Worm (Caenorhabditis elegans) whole organism, L4/young adult: Measurements from ENCODE around the gene M176.4.
"Not testable (repeated sequence)": the region's sequence is repeated elsewhere in the genome, so short reads cannot be mapped to it uniquely, and the experiment has no call there.

Experiments used
- W03F9.2 ChIP-seq: fragments of 150-350 bp; optimal IDR thresholded peaks from 2 replicates; lab custom pipeline; 2014; ENCODE audit warnings: missing biosample characterization, missing genetic modification characterization
- dao-5 ChIP-seq: sonication (generic microtip); optimal IDR thresholded peaks from 2 replicates; lab custom pipeline; 2016; ENCODE audit warnings: missing genotype, missing genetic modification characterization, moderate library complexity, missing compliant biosample characterization
- him-1 ChIP-seq: sonication (generic microtip); optimal IDR thresholded peaks from 2 replicates; lab custom pipeline; 2016; ENCODE audit warnings: missing genotype, missing genetic modification reagents, missing genetic modification characterization, missing compliant biosample characterization

M176.4 gene

ce11 chrII:9436009-9436408 is 17.8 kb downstream of the M176.4 start, which contains the start of gene kin-16:
Gene kin-16 (minus strand): TSS chrII:9436109.
- TF ChIP-seq him-1: no peak
- TF ChIP-seq W03F9.2 (tag; lab: Kevin White, UChicago): no peak

- no peak for TF ChIP-seq dao-5 (tag; lab: Kevin White, UChicago)
- no peak for TF ChIP-seq W03F9.2 (tag; lab: Kevin White, UChicago)
- no peak for TF ChIP-seq him-1
Measured at ce11 chrII:9438227-9438626, 20.1 kb downstream of the M176.4 start, which contains the start of gene chil-13. Gene chil-13 (minus strand): TSS chrII:9438327.

ce11 chrII:9438853-9439252 is 20.7 kb downstream of the M176.4 start:
- TF ChIP-seq him-1: no peak
- TF ChIP-seq dao-5 (tag; lab: Kevin White, UChicago): no peak
- no peak for TF ChIP-seq W03F9.2 (tag; lab: Kevin White, UChicago)

- TF ChIP-seq him-1 (no peak), dao-5 (tag; lab: Kevin White, UChicago) (no peak), W03F9.2 (tag; lab: Kevin White, UChicago) (no peak)
Measured at ce11 chrII:9440060-9440459, 21.9 kb downstream of the M176.4 start, which contains the start of gene chil-17. Gene chil-17 (minus strand): TSS chrII:9440160.

ce11 chrII:9441838-9442237 is 23.7 kb downstream of the M176.4 start, which contains the start of gene chil-16:
Gene chil-16 (minus strand): TSS chrII:9441938.
- TF ChIP-seq him-1 (no peak), dao-5 (tag; lab: Kevin White, UChicago) (no peak), W03F9.2 (tag; lab: Kevin White, UChicago) (no peak)

ce11 chrII:9443522-9443921 is 25.4 kb downstream of the M176.4 start, which contains the start of gene chil-15:
Gene chil-15 (minus strand): TSS chrII:9443622.
- TF ChIP-seq W03F9.2 (tag; lab: Kevin White, UChicago) (no peak), dao-5 (tag; lab: Kevin White, UChicago) (no peak), him-1 (no peak)

- TF ChIP-seq him-1 (no peak), dao-5 (tag; lab: Kevin White, UChicago) (no peak), W03F9.2 (tag; lab: Kevin White, UChicago) (no peak)
Measured at ce11 chrII:9445368-9445767, 27.2 kb downstream of the M176.4 start, which contains the start of gene R09D1.13. Gene R09D1.13 (minus strand): TSS chrII:9445468.

- TF ChIP-seq him-1 (no peak), dao-5 (tag; lab: Kevin White, UChicago) (no peak), W03F9.2 (tag; lab: Kevin White, UChicago) (no peak)
Measured at ce11 chrII:9447965-9448364, 29.8 kb downstream of the M176.4 start, which contains the start of gene chil-18. Gene chil-18 (plus strand): TSS chrII:9448265.

- TF ChIP-seq him-1; dao-5 (tag; lab: Kevin White, UChicago); W03F9.2 (tag; lab: Kevin White, UChicago): not testable (repeated sequence)
Measured at ce11 chrII:9452172-9452571, 34.0 kb downstream of the M176.4 start, which contains the start of gene R09D1.12. Gene R09D1.12 (minus strand): TSS chrII:9452272.

- TF ChIP-seq dao-5 (tag; lab: Kevin White, UChicago) (no peak), him-1 (no peak), W03F9.2 (tag; lab: Kevin White, UChicago) (no peak)
Measured at ce11 chrII:9454304-9454703, 36.1 kb downstream of the M176.4 start, which contains the start of gene chil-19. Gene chil-19 (minus strand): TSS chrII:9454404.

ce11 chrII:9459462-9459861 is 41.3 kb downstream of the M176.4 start, which contains the start of gene R09D1.14:
Gene R09D1.14 (minus strand): TSS chrII:9459562.
- TF ChIP-seq W03F9.2 (tag; lab: Kevin White, UChicago); him-1; dao-5 (tag; lab: Kevin White, UChicago): not testable (repeated sequence)

ce11 chrII:9461881-9462280 is 43.7 kb downstream of the M176.4 start, which contains the start of gene chil-21:
Gene chil-21 (minus strand): TSS chrII:9461981.
- TF ChIP-seq W03F9.2 (tag; lab: Kevin White, UChicago); dao-5 (tag; lab: Kevin White, UChicago); him-1: not testable (repeated sequence)

- no peak for TF ChIP-seq him-1
Measured at ce11 chrII:9466095-9466494, 47.9 kb downstream of the M176.4 start, which contains the start of gene chil-22. Gene chil-22 (minus strand): TSS chrII:9466195.

ce11 chrII:9468414-9468813 is 50.2 kb downstream of the M176.4 start, which contains the start of gene chil-23:
Gene chil-23 (minus strand): TSS chrII:9468611.
- TF ChIP-seq dao-5 (tag; lab: Kevin White, UChicago) (no peak), him-1 (no peak), W03F9.2 (tag; lab: Kevin White, UChicago) (no peak)
